Worm (Caenorhabditis elegans) whole organism, L4 larva: ENCODE results near the gene B0495.5.

Source experiments
- F37D6.2 ChIP-seq: sonication (generic microtip); optimal IDR thresholded peaks from 2 replicates; lab custom pipeline; 2016; ENCODE audit warnings: mild to moderate bottlenecking, missing genetic modification characterization, missing compliant biosample characterization
- T26A8.4 ChIP-seq: fragments of 200-800 bp; sonication (Bioruptor generic); IDR thresholded peaks from 2 replicates; pipeline ENCODE4 v1.3.6; 2022; ENCODE audit warnings: missing genetic modification characterization, missing compliant biosample characterization
- Y48G9A.11 ChIP-seq: fragments of 200-800 bp; sonication (Bioruptor generic); IDR thresholded peaks from 2 replicates; pipeline ENCODE4 v1.3.6; 2022; ENCODE audit warnings: missing genetic modification reagents, missing genetic modification characterization, missing compliant biosample characterization
- Y5F2A.4 ChIP-seq: fragments of 200-800 bp; sonication (Bioruptor generic); optimal IDR thresholded peaks from 2 replicates; lab custom pipeline; 2018; ENCODE audit warnings: mild to moderate bottlenecking, missing genetic modification characterization, missing compliant biosample characterization
- ZK337.2 ChIP-seq: fragments of 200-800 bp; sonication (Bioruptor generic); IDR thresholded peaks from 2 replicates; pipeline ENCODE4 v1.3.6; 2022; ENCODE audit warnings: missing genetic modification reagents, missing genetic modification characterization, missing compliant biosample characterization
- arid-1 ChIP-seq: fragments of 200-800 bp; sonication (Bioruptor generic); conservative IDR thresholded peaks from 2 replicates; pipeline ENCODE4 v1.3.6; 2022; ENCODE audit warnings: missing genetic modification reagents, missing genetic modification characterization, missing compliant biosample characterization
- attf-4 ChIP-seq: sonication (generic microtip); optimal IDR thresholded peaks from 3 replicates; lab custom pipeline; 2017; ENCODE audit warnings: missing biosample characterization, missing genetic modification characterization
- ceh-82 ChIP-seq: sonication (generic microtip); optimal IDR thresholded peaks from 2 replicates; lab custom pipeline; 2017; ENCODE audit warnings: missing biosample characterization, missing genetic modification characterization
- ces-1 ChIP-seq: fragments of 150-350 bp; sonication (generic microtip); optimal IDR thresholded peaks from 4 replicates; lab custom pipeline; 2014; ENCODE audit warnings: missing biosample characterization, missing genetic modification reagents, missing genetic modification characterization
- ctbp-1 ChIP-seq: fragments of 200-800 bp; sonication (Bioruptor generic); IDR thresholded peaks from 2 replicates; pipeline ENCODE4 v1.3.6; 2022; ENCODE audit warnings: missing genetic modification reagents, missing genetic modification characterization, missing compliant biosample characterization
- dmd-6 ChIP-seq: fragments of 200-800 bp; sonication (Bioruptor generic); IDR thresholded peaks from 2 replicates; pipeline ENCODE4 v1.3.6; 2022; ENCODE audit warnings: missing genetic modification reagents, missing genetic modification characterization, missing compliant biosample characterization
- dpl-1 ChIP-seq: fragments of 150-350 bp; optimal IDR thresholded peaks from 2 replicates; lab custom pipeline; 2014; ENCODE audit warnings: missing biosample characterization, missing genetic modification reagents, missing genetic modification characterization
- egl-43 ChIP-seq: fragments of 200-800 bp; sonication (Bioruptor generic); IDR thresholded peaks from 2 replicates; pipeline ENCODE4 v1.3.6; 2022; ENCODE audit warnings: missing genetic modification reagents, missing genetic modification characterization, missing compliant biosample characterization
- fkh-10 ChIP-seq: fragments of 150-350 bp; optimal IDR thresholded peaks from 2 replicates; lab custom pipeline; 2014; ENCODE audit warnings: missing biosample characterization, missing genetic modification reagents, missing genetic modification characterization
- hif-1 ChIP-seq, 2 experiments: sonication (generic microtip); optimal IDR thresholded peaks; 2 replicates each; lab custom pipeline; 2016 to 2017; ENCODE audit warnings: missing compliant biosample characterization in 2 of 2, missing genetic modification characterization in 2 of 2, missing genetic modification reagents in 2 of 2, missing genotype in 2 of 2, mild to moderate bottlenecking in 1 of 2
- hlh-11 ChIP-seq: fragments of 200-800 bp; sonication (Bioruptor generic); optimal IDR thresholded peaks from 2 replicates; lab custom pipeline; 2018; ENCODE audit warnings: mild to moderate bottlenecking, missing genetic modification characterization, missing compliant biosample characterization
- hlh-30 ChIP-seq: sonication (generic microtip); optimal IDR thresholded peaks from 2 replicates; lab custom pipeline; 2017; ENCODE audit warnings: antibody characterized with exemption, mild to moderate bottlenecking, missing genetic modification characterization, missing compliant biosample characterization; ENCODE audit not compliant: insufficient read depth
- hmg-1.1 ChIP-seq: fragments of 200-800 bp; sonication (Bioruptor generic); IDR thresholded peaks from 2 replicates; pipeline ENCODE4 v1.3.6; 2022; ENCODE audit warnings: missing genetic modification reagents, missing genetic modification characterization, missing compliant biosample characterization
- lim-7 ChIP-seq: fragments of 200-800 bp; sonication (Bioruptor generic); IDR thresholded peaks from 2 replicates; pipeline ENCODE4 v1.3.6; 2022; ENCODE audit warnings: missing genetic modification characterization, missing compliant biosample characterization
- lin-13 ChIP-seq: fragments of 150-350 bp; optimal IDR thresholded peaks from 2 replicates; lab custom pipeline; 2014; ENCODE audit warnings: missing biosample characterization, missing genetic modification reagents, missing genetic modification characterization
- lin-38 ChIP-seq: fragments of 200-800 bp; sonication (Bioruptor generic); IDR thresholded peaks from 2 replicates; pipeline ENCODE4 v1.3.6; 2022; ENCODE audit warnings: missing genetic modification reagents, missing genetic modification characterization, missing compliant biosample characterization
- lin-39 ChIP-seq: fragments of 150-350 bp; optimal IDR thresholded peaks from 2 replicates; lab custom pipeline; 2014; ENCODE audit warnings: missing biosample characterization, missing genetic modification reagents, missing genetic modification characterization
- lsy-2 ChIP-seq, 2 experiments: fragments of 150-350 bp in 1 of 2; sonication (generic microtip) in 1 of 2; optimal IDR thresholded peaks; 2 replicates each; lab custom pipeline; 2014 to 2017; ENCODE audit warnings: missing biosample characterization in 2 of 2, missing genetic modification characterization in 2 of 2
- madf-5 ChIP-seq, 2 experiments: fragments of 200-800 bp; sonication (Bioruptor generic); IDR thresholded peaks; 2 replicates each; pipeline ENCODE4 v1.3.6; 2022; ENCODE audit warnings: missing compliant biosample characterization in 2 of 2, missing genetic modification characterization in 2 of 2
- mdl-1 ChIP-seq, 2 experiments: fragments of 150-350 bp in 1 of 2; sonication (generic microtip) in 1 of 2; optimal IDR thresholded peaks; 2 replicates each; lab custom pipeline; 2014 to 2017; ENCODE audit warnings: missing biosample characterization in 2 of 2, missing genetic modification characterization in 2 of 2
- mep-1 ChIP-seq: fragments of 150-350 bp; sonication (generic microtip); optimal IDR thresholded peaks from 3 replicates; lab custom pipeline; 2014; ENCODE audit warnings: missing biosample characterization, missing genetic modification characterization
- mxl-3 ChIP-seq: fragments of 200-800 bp; sonication (Bioruptor generic); optimal IDR thresholded peaks from 2 replicates; lab custom pipeline; 2018; ENCODE audit warnings: mild to moderate bottlenecking, missing genetic modification characterization, missing compliant biosample characterization
- nhr-10 ChIP-seq: fragments of 150-350 bp; optimal IDR thresholded peaks from 2 replicates; lab custom pipeline; 2014; ENCODE audit warnings: missing biosample characterization, missing genetic modification characterization
- nhr-28 ChIP-seq: fragments of 150-350 bp; optimal IDR thresholded peaks from 2 replicates; lab custom pipeline; 2014; ENCODE audit warnings: missing biosample characterization, missing genetic modification characterization
- nhr-41 ChIP-seq: fragments of 200-800 bp; sonication (Bioruptor generic); IDR thresholded peaks from 2 replicates; pipeline ENCODE4 v1.3.6; 2022; ENCODE audit warnings: missing genetic modification reagents, missing genetic modification characterization, missing compliant biosample characterization
- nhr-48 ChIP-seq: sonication (generic microtip); optimal IDR thresholded peaks from 2 replicates; lab custom pipeline; 2016; ENCODE audit warnings: mild to moderate bottlenecking, missing genetic modification characterization, missing compliant biosample characterization
- nhr-6 ChIP-seq: fragments of 150-350 bp; optimal IDR thresholded peaks from 2 replicates; lab custom pipeline; 2014; ENCODE audit warnings: missing biosample characterization, missing genetic modification characterization
- nhr-76 ChIP-seq: fragments of 150-350 bp; optimal IDR thresholded peaks from 2 replicates; lab custom pipeline; 2014; ENCODE audit warnings: missing biosample characterization, missing genetic modification characterization
- rbr-2 ChIP-seq: sonication (generic microtip); optimal IDR thresholded peaks from 2 replicates; lab custom pipeline; 2016; ENCODE audit warnings: missing genotype, missing genetic modification characterization, missing compliant biosample characterization
- spr-1 ChIP-seq: sonication (generic microtip); optimal IDR thresholded peaks from 2 replicates; lab custom pipeline; 2016; ENCODE audit warnings: mild to moderate bottlenecking, missing genetic modification characterization, missing compliant biosample characterization
- tra-1 ChIP-seq: fragments of 200-800 bp; sonication (Bioruptor generic); IDR thresholded peaks from 2 replicates; pipeline ENCODE4 v1.3.6; 2022; ENCODE audit warnings: missing genetic modification reagents, missing genetic modification characterization, missing compliant biosample characterization
- unc-130 ChIP-seq: sonication (generic microtip); optimal IDR thresholded peaks from 2 replicates; lab custom pipeline; 2016; ENCODE audit warnings: missing genetic modification reagents, missing genetic modification characterization, missing compliant biosample characterization
- unc-39 ChIP-seq: sonication (generic microtip); optimal IDR thresholded peaks from 2 replicates; lab custom pipeline; 2017; ENCODE audit warnings: missing biosample characterization, missing genetic modification characterization
- unc-62 ChIP-seq, 3 experiments: fragments of 150-350 bp in 1 of 3; sonication (generic microtip); optimal IDR thresholded peaks in 2 of 3; peaks in 1 of 3; 1 replicate in 1 of 3; 2 replicates in 2 of 3; lab custom pipeline; 2014 to 2017; ENCODE audit warnings: missing biosample characterization in 3 of 3, missing genetic modification characterization in 3 of 3, missing genetic modification reagents in 3 of 3, missing genotype in 1 of 3
- vab-7 ChIP-seq: fragments of 200-800 bp; sonication (Bioruptor generic); IDR thresholded peaks from 2 replicates; pipeline ENCODE4 v1.3.6; 2022; ENCODE audit warnings: missing genetic modification reagents, missing genetic modification characterization, missing compliant biosample characterization
- ztf-7 ChIP-seq: fragments of 150-350 bp; optimal IDR thresholded peaks from 2 replicates; lab custom pipeline; 2014; ENCODE audit warnings: missing biosample characterization, missing genetic modification characterization

Gene B0495.5

DNA sequence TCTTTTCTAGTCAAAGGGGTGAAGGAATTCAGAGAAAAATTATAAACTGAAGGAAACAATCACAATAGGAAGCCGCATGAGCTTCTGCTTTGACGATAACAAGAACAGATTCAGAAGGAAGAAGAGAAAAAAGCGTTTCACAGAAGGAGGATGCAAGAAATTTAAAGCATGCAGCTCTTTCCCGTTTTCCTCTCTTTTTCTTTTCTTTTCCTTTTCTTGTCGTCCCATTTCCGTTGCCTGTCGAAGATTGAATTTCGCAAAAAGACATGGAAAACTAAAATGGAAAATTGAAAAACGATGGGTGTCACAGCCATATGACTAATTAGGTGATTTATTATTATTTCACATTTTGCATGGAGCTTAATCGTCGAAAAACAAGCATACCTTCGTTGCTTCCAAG is 17.8 kb upstream of the B0495.5 start (continued):
- TF ChIP-seq attf-4 (tag; lab: Kevin White, UChicago) (no peak), vab-7 (GFP tag; lab: Robert Waterston, UW) (no peak), lim-7 (GFP tag; lab: Robert Waterston, UW) (no peak), nhr-10 (tag; lab: Kevin White, UChicago) (no peak), lin-38 (GFP tag; lab: Robert Waterston, UW) (no peak), mxl-3 (no peak), ZK337.2 (no peak), ces-1 (GFP tag; lab: Kevin White, UChicago) (peak; percentile 42)

- TF ChIP-seq spr-1 (no peak), ctbp-1 (GFP tag; lab: Robert Waterston, UW) (peak; percentile 21; the same call in 1 of the 2 replicates), fkh-10 (GFP tag; lab: Kevin White, UChicago) (peak; percentile 77), hlh-30 (tag; lab: Kevin White, UChicago) (peak; percentile 53), unc-62 (GFP tag; optimal IDR thresholded peaks at IDR 0.05 in 1 of 2; lab: Kevin White, UChicago) (peak in 1 of 2 experiments; percentile 77), unc-62 (tag; optimal IDR thresholded peaks at IDR 0.05; lab: Kevin White, UChicago) (no peak), ces-1 (GFP tag; lab: Kevin White, UChicago) (peak; percentile 84), T26A8.4 (GFP tag; lab: Robert Waterston, UW) (no peak), F37D6.2 (tag; lab: Kevin White, UChicago) (no peak), rbr-2 (tag; lab: Kevin White, UChicago) (peak; percentile 25), mdl-1 (tag; optimal IDR thresholded peaks at IDR 0.05; lab: Kevin White, UChicago) (peak in 1 of 2 experiments; percentile 27), dmd-6 (peak; percentile 30; the same call in 1 of the 2 replicates), unc-39 (tag; lab: Kevin White, UChicago) (no peak), lsy-2 (tag; optimal IDR thresholded peaks at IDR 0.05; lab: Kevin White, UChicago) (peak in 1 of 2 experiments; percentile 27), ztf-7 (tag; lab: Kevin White, UChicago) (no peak), madf-5 (GFP tag; IDR thresholded peaks at IDR 0.05; lab: Robert Waterston, UW) (no peak)
Observed at ce11 chrII:7714614-7715186, 16.4 kb upstream of the B0495.5 start.

- TF ChIP-seq unc-130 (GFP tag; lab: Kevin White, UChicago) (no peak), egl-43 (GFP tag; lab: Robert Waterston, UW) (no peak), mxl-3 (no peak), Y48G9A.11 (no peak), ceh-82 (tag; lab: Kevin White, UChicago) (no peak), nhr-48 (tag; lab: Kevin White, UChicago) (no peak), nhr-76 (tag; lab: Kevin White, UChicago) (no peak), arid-1 (GFP tag; lab: Robert Waterston, UW) (no peak), ztf-7 (tag; lab: Kevin White, UChicago) (no peak), F37D6.2 (tag; lab: Kevin White, UChicago) (no peak), Y5F2A.4 (GFP tag; lab: Kevin White, UChicago) (no peak), lin-39 (tag; lab: Kevin White, UChicago) (no peak)
Observed at ce11 chrII:7709301-7709754, 11.0 kb upstream of the B0495.5 start, which contains the start of gene sre-1. Gene sre-1, plus strand, starts transcription at chrII:7709704.

DNA sequence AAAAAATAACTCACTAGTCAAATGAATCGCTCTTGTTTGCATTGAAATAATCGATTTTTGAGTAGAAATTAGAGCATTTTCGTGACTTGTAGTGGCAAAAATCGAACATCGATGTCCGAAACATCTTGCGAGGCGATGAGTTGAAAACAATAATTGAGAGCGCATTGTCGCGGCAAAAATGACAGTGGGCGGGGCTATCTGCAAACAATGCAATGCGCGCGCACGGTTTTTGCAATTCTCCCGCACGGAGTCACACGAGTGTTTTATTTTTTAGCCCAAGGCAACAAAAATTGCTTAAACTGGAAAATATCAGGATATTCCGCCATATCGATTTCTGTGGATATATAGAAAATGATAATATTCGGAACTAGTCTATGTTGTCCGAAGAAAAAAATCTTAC is 10.2 kb upstream of the B0495.5 start, which contains the start of gene B0495.9:
B0495.9 (minus strand) TSS at position 171 of the 400 bp plus-strand sequence.
- peak; percentile 61; the same call in 1 of the 2 replicates for TF ChIP-seq hmg-1.1 (GFP tag; lab: Robert Waterston, UW)
- peak; percentile 68 for TF ChIP-seq lin-38 (GFP tag; lab: Robert Waterston, UW)
- peak; percentile 33; the same call in 1 of the 2 replicates for TF ChIP-seq dmd-6
- peak; percentile 48 for TF ChIP-seq spr-1
- peak; percentile 21 for TF ChIP-seq nhr-6 (tag; lab: Kevin White, UChicago)
- no peak for TF ChIP-seq lin-39 (tag; lab: Kevin White, UChicago)
- peak; percentile 51; the same call in 1 of the 2 replicates for TF ChIP-seq ctbp-1 (GFP tag; lab: Robert Waterston, UW)
- peak in 1 of 2 experiments; percentile 49 for TF ChIP-seq hif-1 (tag; optimal IDR thresholded peaks at IDR 0.05; lab: Kevin White, UChicago)
- peak; percentile 43 for TF ChIP-seq hlh-11 (tag; lab: Kevin White, UChicago)
- TF ChIP-seq lin-13 (GFP tag; lab: Kevin White, UChicago) = no peak
- TF ChIP-seq lim-7 (GFP tag; lab: Robert Waterston, UW) = peak; percentile 71
- TF ChIP-seq mep-1 (tag; lab: Kevin White, UChicago) = peak; percentile 49
- TF ChIP-seq tra-1 (GFP tag; lab: Robert Waterston, UW) = 0 out of 2 replicates have a peak, but pooled peaks have one; percentile 19
- peak; percentile 62; the same call in 1 of the 2 replicates for TF ChIP-seq vab-7 (GFP tag; lab: Robert Waterston, UW)
- no peak for TF ChIP-seq ztf-7 (tag; lab: Kevin White, UChicago)
- TF ChIP-seq T26A8.4 (GFP tag; lab: Robert Waterston, UW) = peak; percentile 47; the same call in 1 of the 2 replicates
- TF ChIP-seq rbr-2 (tag; lab: Kevin White, UChicago) = peak; percentile 37
- peak; percentile 41 for TF ChIP-seq mxl-3
- 0 out of 2 replicates have a peak, but pooled peaks have one; percentile 7 for TF ChIP-seq nhr-41
- TF ChIP-seq nhr-28 = peak; percentile 28
- TF ChIP-seq unc-130 (GFP tag; lab: Kevin White, UChicago) = peak; percentile 65
- peak; percentile 43 for TF ChIP-seq dpl-1 (GFP tag; lab: Kevin White, UChicago)
